Fruit fly (Drosophila melanogaster) Kc167 (cell line): ENCODE measurements around the gene Mical.

Experiments used
- Myc ChIP-seq: fragments of >200 bp; optimal IDR thresholded peaks from 2 replicates; lab custom pipeline; 2017; ENCODE audit warnings: missing external identifiers
- Sin3A ChIP-seq: fragments of >200 bp; optimal IDR thresholded peaks from 2 replicates; lab custom pipeline; 2018; ENCODE audit warnings: missing external identifiers
- h ChIP-seq: fragments of >200 bp; optimal IDR thresholded peaks from 3 replicates; lab custom pipeline; 2018; ENCODE audit warnings: missing external identifiers
- insv ChIP-seq: fragments of >200 bp; optimal IDR thresholded peaks from 3 replicates; lab custom pipeline; 2018; ENCODE audit warnings: missing external identifiers
- psq ChIP-seq: fragments of >200 bp; optimal IDR thresholded peaks from 2 replicates; lab custom pipeline; 2017; ENCODE audit warnings: missing external identifiers
- ttk ChIP-seq: sonication (Bioruptor generic); optimal IDR thresholded peaks from 2 replicates; lab custom pipeline; 2017; ENCODE audit warnings: missing external identifiers

- TF ChIP-seq Sin3A (lab: Kevin White, UChicago) (no peak), h (lab: Kevin White, UChicago) (no peak), ttk (lab: Kevin White, UChicago) (no peak), psq (lab: Kevin White, UChicago) (no peak), insv (no peak), Myc (lab: Kevin White, UChicago) (no peak)
Observed at dm6 chr3R:9978977-9979376, 63.7 kb downstream of the Mical start.
